Worm (Caenorhabditis elegans) whole organism, mixed stage, embryonic: ENCODE measurements around the gene unc-3.

Experiments
- M03D4.4 ChIP-seq: sonication (generic microtip); optimal IDR thresholded peaks from 2 replicates; lab custom pipeline; 2017; ENCODE audit warnings: mild to moderate bottlenecking, missing genetic modification characterization, missing compliant biosample characterization
- ceh-39 ChIP-seq: fragments of 150-350 bp; optimal IDR thresholded peaks from 2 replicates; lab custom pipeline; 2014; ENCODE audit warnings: missing biosample characterization, missing genetic modification characterization
- ceh-43 ChIP-seq: fragments of 200-800 bp; sonication (Bioruptor generic); optimal IDR thresholded peaks from 2 replicates; lab custom pipeline; 2018; ENCODE audit warnings: mild to moderate bottlenecking, missing genetic modification characterization, moderate library complexity, missing compliant biosample characterization
- ceh-83 ChIP-seq: fragments of 200-800 bp; sonication (Bioruptor generic); optimal IDR thresholded peaks from 2 replicates; lab custom pipeline; 2018; ENCODE audit warnings: mild to moderate bottlenecking, missing genetic modification characterization, missing compliant biosample characterization
- ces-1 ChIP-seq: fragments of 150-350 bp; optimal IDR thresholded peaks from 2 replicates; lab custom pipeline; 2014; ENCODE audit warnings: missing biosample characterization, missing genetic modification reagents, missing genetic modification characterization
- cnd-1 ChIP-seq: fragments of 200-800 bp; sonication (Bioruptor generic); optimal IDR thresholded peaks from 2 replicates; lab custom pipeline; 2018; ENCODE audit warnings: mild to moderate bottlenecking, missing genetic modification characterization, missing compliant biosample characterization
- drap-1 ChIP-seq: fragments of 200-800 bp; sonication (Bioruptor generic); optimal IDR thresholded peaks from 3 replicates; lab custom pipeline; 2018; ENCODE audit warnings: mild to moderate bottlenecking, missing genetic modification characterization, missing compliant biosample characterization
- elt-1 ChIP-seq: sonication (generic microtip); optimal IDR thresholded peaks from 2 replicates; lab custom pipeline; 2017; ENCODE audit warnings: missing genetic modification characterization, mild to moderate bottlenecking, missing compliant biosample characterization, antibody characterized with exemption, moderate library complexity, borderline replicate concordance; ENCODE audit not compliant: insufficient read depth
- elt-3 ChIP-seq: fragments of 150-350 bp; optimal IDR thresholded peaks from 2 replicates; lab custom pipeline; 2014; ENCODE audit warnings: missing biosample characterization, missing genetic modification characterization
- flh-1 ChIP-seq: fragments of 200-800 bp; sonication (Bioruptor generic); optimal IDR thresholded peaks from 2 replicates; lab custom pipeline; 2018; ENCODE audit warnings: mild to moderate bottlenecking, missing genetic modification characterization, moderate library complexity, missing compliant biosample characterization
- ham-2 ChIP-seq: fragments of 200-800 bp; sonication (Bioruptor generic); optimal IDR thresholded peaks from 2 replicates; lab custom pipeline; 2018; ENCODE audit warnings: mild to moderate bottlenecking, missing genetic modification characterization, missing compliant biosample characterization
- hlh-1 ChIP-seq: fragments of 150-350 bp; optimal IDR thresholded peaks from 2 replicates; lab custom pipeline; 2014; ENCODE audit warnings: missing biosample characterization, missing genetic modification reagents, missing genetic modification characterization
- lin-13 ChIP-seq: fragments of 150-350 bp; optimal IDR thresholded peaks from 2 replicates; lab custom pipeline; 2014; ENCODE audit warnings: missing biosample characterization, missing genetic modification characterization
- lsy-2 ChIP-seq: fragments of 150-350 bp; optimal IDR thresholded peaks from 2 replicates; lab custom pipeline; 2014; ENCODE audit warnings: missing biosample characterization, missing genetic modification characterization
- mab-5 ChIP-seq: fragments of 150-350 bp; optimal IDR thresholded peaks from 2 replicates; lab custom pipeline; 2014; ENCODE audit warnings: missing biosample characterization, missing genetic modification characterization
- mep-1 ChIP-seq: fragments of 150-350 bp; optimal IDR thresholded peaks from 2 replicates; lab custom pipeline; 2017; ENCODE audit warnings: missing biosample characterization, missing genetic modification reagents, missing genetic modification characterization, inconsistent platforms
- nhr-12 ChIP-seq: fragments of 150-350 bp; optimal IDR thresholded peaks from 2 replicates; lab custom pipeline; 2014; ENCODE audit warnings: missing biosample characterization, missing genetic modification characterization
- nhr-2 ChIP-seq: fragments of 150-350 bp; optimal IDR thresholded peaks from 2 replicates; lab custom pipeline; 2014; ENCODE audit warnings: missing biosample characterization, missing genetic modification characterization
- nhr-237 ChIP-seq: fragments of 150-350 bp; optimal IDR thresholded peaks from 2 replicates; lab custom pipeline; 2014; ENCODE audit warnings: missing biosample characterization, missing genetic modification characterization
- nhr-76 ChIP-seq: sonication (generic microtip); optimal IDR thresholded peaks from 2 replicates; lab custom pipeline; 2017; ENCODE audit warnings: missing biosample characterization, missing genetic modification characterization
- pha-4 ChIP-seq: fragments of 150-350 bp; optimal IDR thresholded peaks from 2 replicates; lab custom pipeline; 2018; ENCODE audit warnings: missing biosample characterization, missing genetic modification reagents, missing genetic modification characterization
- snpc-4 ChIP-seq: fragments of 150-350 bp; optimal IDR thresholded peaks from 2 replicates; lab custom pipeline; 2014; ENCODE audit warnings: missing biosample characterization, missing genetic modification characterization
- sptf-1 ChIP-seq: sonication (generic microtip); optimal IDR thresholded peaks from 2 replicates; lab custom pipeline; 2017; ENCODE audit warnings: mild to moderate bottlenecking, missing genetic modification characterization, moderate library complexity, missing compliant biosample characterization
- tbx-8 ChIP-seq: fragments of 200-800 bp; sonication (Bioruptor generic); optimal IDR thresholded peaks from 2 replicates; lab custom pipeline; 2018; ENCODE audit warnings: mild to moderate bottlenecking, missing genetic modification characterization, moderate library complexity, missing compliant biosample characterization
- unc-120 ChIP-seq: sonication (generic microtip); optimal IDR thresholded peaks from 2 replicates; lab custom pipeline; 2017; ENCODE audit warnings: missing genetic modification characterization, missing compliant biosample characterization; ENCODE audit not compliant: poor library complexity, severe bottlenecking
- unc-39 ChIP-seq: fragments of 150-350 bp; optimal IDR thresholded peaks from 2 replicates; lab custom pipeline; 2014; ENCODE audit warnings: missing biosample characterization, missing genetic modification characterization
- unc-62 ChIP-seq: fragments of 150-350 bp; optimal IDR thresholded peaks from 2 replicates; lab custom pipeline; 2014; ENCODE audit warnings: missing biosample characterization, missing genetic modification reagents, missing genetic modification characterization
- zip-8 ChIP-seq: fragments of 150-350 bp; optimal IDR thresholded peaks from 2 replicates; lab custom pipeline; 2014; ENCODE audit warnings: missing biosample characterization, missing genetic modification characterization
- ztf-11 ChIP-seq: fragments of 150-350 bp; optimal IDR thresholded peaks from 2 replicates; lab custom pipeline; 2014; ENCODE audit warnings: missing biosample characterization, missing genetic modification characterization

The unc-3 gene

DNA sequence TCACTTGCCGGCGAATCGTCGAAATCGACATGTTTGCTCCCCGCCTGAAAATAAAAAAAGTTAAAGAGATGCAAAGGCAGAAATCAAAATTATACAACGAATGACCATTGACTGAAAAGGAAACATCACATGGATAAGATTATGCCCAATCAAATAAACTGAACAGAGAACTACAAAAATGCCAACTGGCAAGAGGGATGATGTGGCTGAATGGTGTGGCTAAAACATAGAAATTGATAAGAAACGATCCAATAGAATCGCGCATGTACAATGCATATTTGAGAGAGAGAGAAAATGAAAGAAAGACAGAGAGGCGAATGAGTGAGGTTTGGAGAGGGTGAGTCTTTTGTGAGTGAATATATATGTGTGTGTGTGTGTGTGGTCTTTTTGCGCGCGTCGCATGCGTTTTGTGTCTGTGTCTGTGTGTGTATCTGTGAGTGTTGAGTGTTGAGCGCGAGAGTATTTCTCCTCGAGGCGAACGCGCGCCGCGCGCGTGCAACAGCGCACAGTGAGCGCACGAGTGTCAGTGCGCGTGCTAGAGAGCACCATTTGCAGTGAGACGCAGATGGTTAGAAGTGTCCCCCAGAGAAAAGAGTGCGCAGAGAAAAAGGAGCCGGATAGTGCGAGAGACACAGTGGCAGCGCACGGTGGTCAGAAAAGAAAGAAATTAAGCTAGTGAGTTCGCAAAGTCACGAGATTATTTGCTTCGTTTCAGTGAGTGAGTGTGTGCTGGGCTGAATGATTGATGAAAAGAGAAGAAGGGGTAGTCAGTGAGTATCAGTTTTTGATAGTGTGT is 45.3 kb downstream of the unc-3 start, which contains the start of gene epn-1 (continued):
- TF ChIP-seq mab-5 (tag; lab: Kevin White, UChicago): peak; percentile 60
- TF ChIP-seq mep-1 (tag; lab: Kevin White, UChicago): peak; percentile 95
- TF ChIP-seq nhr-12 (tag; lab: Kevin White, UChicago): peak; percentile 59

DNA sequence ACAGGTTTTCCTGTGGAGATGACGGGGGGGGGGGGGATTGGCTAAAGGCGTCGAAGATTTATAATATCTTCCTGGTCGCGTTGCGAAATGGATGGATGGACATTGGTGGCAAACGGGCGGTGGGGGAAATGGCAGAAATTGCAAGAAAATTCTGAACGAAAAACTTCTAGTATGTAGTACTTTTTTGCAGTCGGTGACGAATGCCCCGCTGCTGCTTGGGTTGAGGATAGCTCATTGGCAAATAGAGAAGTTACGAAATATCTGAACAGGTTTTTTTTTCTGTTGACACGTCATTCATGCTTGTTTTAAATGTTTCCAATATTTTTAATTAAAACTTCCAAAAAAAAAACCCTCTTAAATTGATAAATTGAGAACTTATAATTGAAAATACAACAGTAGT is 46.2 kb downstream of the unc-3 start:
- TF ChIP-seq ceh-39 (tag; lab: Kevin White, UChicago) (no peak), mab-5 (tag; lab: Kevin White, UChicago) (no peak), snpc-4 (no peak), ceh-83 (GFP tag; lab: Kevin White, UChicago) (no peak), elt-1 (tag; lab: Kevin White, UChicago) (no peak), elt-3 (no peak), ztf-11 (tag; lab: Kevin White, UChicago) (no peak), pha-4 (tag; lab: Kevin White, UChicago) (no peak), cnd-1 (tag; lab: Kevin White, UChicago) (no peak), unc-62 (GFP tag; lab: Kevin White, UChicago) (no peak), ces-1 (GFP tag; lab: Kevin White, UChicago) (no peak)

DNA sequence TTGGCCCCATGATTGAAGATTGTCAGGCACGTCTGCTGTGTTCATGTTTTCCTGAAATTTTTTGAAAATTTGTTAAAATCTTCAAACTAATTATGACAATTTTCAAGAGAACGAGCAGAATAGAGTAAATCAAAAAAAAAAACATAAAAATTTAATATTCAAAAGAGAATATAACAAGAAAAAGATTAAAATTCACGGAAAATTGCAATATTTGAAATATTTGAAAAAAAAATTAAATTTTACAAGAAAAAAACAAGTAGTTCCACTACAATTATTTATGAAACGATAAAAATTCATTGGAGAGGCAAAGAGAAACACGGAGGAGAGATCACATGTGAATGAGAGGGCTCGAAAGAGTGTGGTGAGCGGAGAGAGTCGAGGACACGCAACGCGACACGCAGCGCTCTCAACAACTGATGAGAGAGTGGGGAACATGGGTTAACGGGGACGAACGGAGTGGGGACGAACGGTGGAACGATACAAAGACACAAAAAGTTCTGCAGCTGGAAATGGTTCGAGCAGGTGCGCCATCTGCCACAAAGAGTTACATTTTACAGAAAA is 51.2 kb downstream of the unc-3 start, which contains the start of gene mbk-1:
Gene mbk-1 (minus strand): TSS at position 51 of the 561 bp plus-strand sequence.
- TF ChIP-seq ceh-39 (tag; lab: Kevin White, UChicago): peak; percentile 69
- TF ChIP-seq nhr-76 (tag; lab: Kevin White, UChicago): no peak
- no peak for TF ChIP-seq ham-2 (GFP tag; lab: Kevin White, UChicago)
- no peak for TF ChIP-seq flh-1 (GFP tag; lab: Kevin White, UChicago)
- TF ChIP-seq M03D4.4 (tag; lab: Kevin White, UChicago): no peak
- TF ChIP-seq lsy-2 (tag; lab: Kevin White, UChicago): peak; percentile 10
- TF ChIP-seq nhr-12 (tag; lab: Kevin White, UChicago): no peak
- TF ChIP-seq mep-1 (tag; lab: Kevin White, UChicago): peak; percentile 43
- no peak for TF ChIP-seq ceh-43 (GFP tag; lab: Kevin White, UChicago)
- TF ChIP-seq sptf-1 (tag; lab: Kevin White, UChicago): peak; percentile 46
- peak; percentile 40 for TF ChIP-seq elt-3
- TF ChIP-seq unc-120 (tag; lab: Kevin White, UChicago): no peak
- no peak for TF ChIP-seq drap-1 (GFP tag; lab: Kevin White, UChicago)
- peak; percentile 45 for TF ChIP-seq nhr-2
- no peak for TF ChIP-seq zip-8 (tag; lab: Kevin White, UChicago)
- TF ChIP-seq nhr-237 (tag; lab: Kevin White, UChicago): peak; percentile 50
- peak; percentile 63 for TF ChIP-seq ces-1 (GFP tag; lab: Kevin White, UChicago)
- TF ChIP-seq unc-62 (GFP tag; lab: Kevin White, UChicago): peak; percentile 17
- no peak for TF ChIP-seq lin-13 (tag; lab: Kevin White, UChicago)
- TF ChIP-seq elt-1 (tag; lab: Kevin White, UChicago): no peak
- TF ChIP-seq mab-5 (tag; lab: Kevin White, UChicago): no peak
- TF ChIP-seq hlh-1 (tag; lab: Kevin White, UChicago): peak; percentile 78
- no peak for TF ChIP-seq ztf-11 (tag; lab: Kevin White, UChicago)
- no peak for TF ChIP-seq tbx-8 (GFP tag; lab: Kevin White, UChicago)

DNA sequence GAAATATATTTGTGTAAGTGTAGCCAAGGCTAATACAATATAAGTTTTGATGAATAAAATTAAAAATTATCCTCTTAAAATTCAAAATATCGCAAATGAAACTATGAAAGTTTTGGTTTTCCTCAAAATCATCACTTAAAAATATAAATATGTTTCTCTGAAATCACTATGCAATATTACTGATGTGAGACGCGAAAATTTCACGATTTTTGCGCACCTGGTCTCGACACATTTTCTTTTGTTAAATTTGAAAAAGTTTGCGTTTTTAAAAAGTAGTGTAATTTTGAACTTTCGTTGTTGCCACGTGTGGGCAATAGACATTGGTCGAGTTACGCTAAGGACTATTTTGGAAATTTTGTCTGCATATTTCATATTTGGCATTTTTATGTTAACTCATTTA is 55.4 kb downstream of the unc-3 start:
- TF ChIP-seq unc-39 (tag; lab: Kevin White, UChicago) (no peak), flh-1 (GFP tag; lab: Kevin White, UChicago) (no peak), tbx-8 (GFP tag; lab: Kevin White, UChicago) (no peak), cnd-1 (tag; lab: Kevin White, UChicago) (no peak), M03D4.4 (tag; lab: Kevin White, UChicago) (no peak), unc-62 (GFP tag; lab: Kevin White, UChicago) (no peak), zip-8 (tag; lab: Kevin White, UChicago) (no peak), elt-1 (tag; lab: Kevin White, UChicago) (no peak)
